Worm (Caenorhabditis elegans) whole organism, L1 larva: Measurements from ENCODE around the gene ZK686.2.

Experiments used
- C04F5.9 ChIP-seq: sonication (generic microtip); optimal IDR thresholded peaks from 2 replicates; lab custom pipeline; 2016; ENCODE audit warnings: missing genetic modification characterization, missing compliant biosample characterization
- C16A3.4 ChIP-seq: fragments of 150-350 bp; optimal IDR thresholded peaks from 2 replicates; lab custom pipeline; 2014; ENCODE audit warnings: missing biosample characterization, missing genetic modification characterization
- C34B4.2 ChIP-seq: sonication (generic microtip); optimal IDR thresholded peaks from 2 replicates; lab custom pipeline; 2017; ENCODE audit warnings: mild to moderate bottlenecking, missing genetic modification characterization, missing compliant biosample characterization
- aha-1 ChIP-seq: fragments of 150-350 bp; optimal IDR thresholded peaks from 2 replicates; lab custom pipeline; 2014; ENCODE audit warnings: missing biosample characterization, missing genetic modification characterization
- aly-2 ChIP-seq: fragments of 150-350 bp; optimal IDR thresholded peaks from 2 replicates; lab custom pipeline; 2014; ENCODE audit warnings: missing biosample characterization, missing genetic modification characterization
- blmp-1 ChIP-seq: fragments of 150-350 bp; optimal IDR thresholded peaks from 2 replicates; lab custom pipeline; 2014; ENCODE audit warnings: missing biosample characterization, missing genetic modification characterization
- dpl-1 ChIP-seq, 3 experiments: fragments of 150-350 bp in 2 of 3; sonication (generic microtip) in 1 of 3; optimal IDR thresholded peaks; 2 replicates each; lab custom pipeline; 2014 to 2017; ENCODE audit warnings: missing biosample characterization in 3 of 3, missing genetic modification characterization in 3 of 3, missing genetic modification reagents in 3 of 3
- egl-13 ChIP-seq: sonication (generic microtip); optimal IDR thresholded peaks from 2 replicates; lab custom pipeline; 2016; ENCODE audit warnings: missing genotype, missing genetic modification reagents, missing genetic modification characterization, missing compliant biosample characterization
- egl-27 ChIP-seq, 2 experiments: fragments of 150-350 bp in 1 of 2; sonication (generic microtip); optimal IDR thresholded peaks; 3 replicates each; lab custom pipeline; 2017 to 2018; ENCODE audit warnings: missing biosample characterization in 2 of 2, missing genetic modification characterization in 2 of 2, missing genetic modification reagents in 2 of 2
- fkh-8 ChIP-seq: sonication (generic microtip); optimal IDR thresholded peaks from 2 replicates; lab custom pipeline; 2016; ENCODE audit warnings: mild to moderate bottlenecking, missing genetic modification characterization, missing compliant biosample characterization
- lin-13 ChIP-seq: fragments of 150-350 bp; optimal IDR thresholded peaks from 2 replicates; lab custom pipeline; 2014; ENCODE audit warnings: missing biosample characterization, missing genetic modification reagents, missing genetic modification characterization
- lin-14 ChIP-seq: fragments of 200-800 bp; sonication (Bioruptor generic); optimal IDR thresholded peaks from 2 replicates; lab custom pipeline; 2018; ENCODE audit warnings: mild to moderate bottlenecking, missing genetic modification characterization, moderate library complexity, missing compliant biosample characterization
- lin-39 ChIP-seq: fragments of 150-350 bp; optimal IDR thresholded peaks from 2 replicates; lab custom pipeline; 2014; ENCODE audit warnings: missing biosample characterization, missing genetic modification reagents, missing genetic modification characterization
- lir-3 ChIP-seq: sonication (generic microtip); optimal IDR thresholded peaks from 2 replicates; lab custom pipeline; 2016; ENCODE audit warnings: mild to moderate bottlenecking, missing genetic modification characterization, moderate library complexity, missing compliant biosample characterization; ENCODE audit not compliant: poor library complexity
- lsy-2 ChIP-seq, 2 experiments: fragments of 150-350 bp; optimal IDR thresholded peaks; 2 replicates each; lab custom pipeline; 2014; ENCODE audit warnings: missing biosample characterization in 2 of 2, missing genetic modification characterization in 2 of 2
- mab-9 ChIP-seq: fragments of 200-800 bp; sonication (Bioruptor generic); IDR thresholded peaks from 2 replicates; pipeline ENCODE4 v1.3.6; 2022; ENCODE audit warnings: missing genetic modification reagents, missing genetic modification characterization, missing compliant biosample characterization
- nhr-11 ChIP-seq: fragments of 150-350 bp; optimal IDR thresholded peaks from 2 replicates; lab custom pipeline; 2014; ENCODE audit warnings: missing biosample characterization, missing genetic modification characterization
- nhr-12 ChIP-seq: sonication (generic microtip); optimal IDR thresholded peaks from 2 replicates; lab custom pipeline; 2017; ENCODE audit warnings: missing biosample characterization, missing genetic modification characterization
- nhr-20 ChIP-seq: sonication (generic microtip); optimal IDR thresholded peaks from 2 replicates; lab custom pipeline; 2016; ENCODE audit warnings: mild to moderate bottlenecking, missing genetic modification characterization, missing compliant biosample characterization
- nhr-71 ChIP-seq: sonication (generic microtip); optimal IDR thresholded peaks from 2 replicates; lab custom pipeline; 2016; ENCODE audit warnings: mild to moderate bottlenecking, missing genetic modification characterization, moderate library complexity, missing compliant biosample characterization
- nhr-85 ChIP-seq: sonication (generic microtip); peaks from one replicate; lab custom pipeline; 2016; ENCODE audit warnings: missing genetic modification characterization, inconsistent platforms, missing compliant biosample characterization
- nhr-90 ChIP-seq: sonication (generic microtip); optimal IDR thresholded peaks from 2 replicates; lab custom pipeline; 2016; ENCODE audit warnings: mild to moderate bottlenecking, missing genetic modification characterization, missing compliant biosample characterization; ENCODE audit not compliant: poor library complexity
- pag-3 ChIP-seq: sonication (generic microtip); optimal IDR thresholded peaks from 2 replicates; lab custom pipeline; 2017; ENCODE audit warnings: missing genetic modification characterization, mild to moderate bottlenecking, missing compliant biosample characterization, antibody characterized with exemption, borderline replicate concordance; ENCODE audit not compliant: insufficient read depth
- pqm-1 ChIP-seq: sonication (generic microtip); optimal IDR thresholded peaks from 3 replicates; lab custom pipeline; 2017; ENCODE audit warnings: missing biosample characterization, missing genetic modification characterization
- rnt-1 ChIP-seq: sonication (generic microtip); optimal IDR thresholded peaks from 2 replicates; lab custom pipeline; 2016; ENCODE audit warnings: mild to moderate bottlenecking, missing genetic modification characterization, moderate library complexity, missing compliant biosample characterization
- skn-1 ChIP-seq: fragments of 150-350 bp; optimal IDR thresholded peaks from 2 replicates; lab custom pipeline; 2014; ENCODE audit warnings: missing biosample characterization, missing genetic modification characterization
- snpc-4 ChIP-seq: fragments of 150-350 bp; optimal IDR thresholded peaks from 2 replicates; lab custom pipeline; 2014; ENCODE audit warnings: missing biosample characterization, missing genetic modification characterization
- snu-23 ChIP-seq: sonication (generic microtip); optimal IDR thresholded peaks from 2 replicates; lab custom pipeline; 2016; ENCODE audit warnings: missing genetic modification characterization, missing compliant biosample characterization
- sup-37 ChIP-seq: fragments of 200-800 bp; sonication (Bioruptor generic); optimal IDR thresholded peaks from 2 replicates; lab custom pipeline; 2018; ENCODE audit warnings: mild to moderate bottlenecking, missing genetic modification characterization, missing compliant biosample characterization
- tbx-2 ChIP-seq: sonication (generic microtip); optimal IDR thresholded peaks from 2 replicates; lab custom pipeline; 2016; ENCODE audit warnings: missing genetic modification characterization, missing compliant biosample characterization
- tlp-1 ChIP-seq: fragments of 150-350 bp; optimal IDR thresholded peaks from 2 replicates; lab custom pipeline; 2014; ENCODE audit warnings: missing biosample characterization, missing genetic modification characterization
- unc-98 ChIP-seq: fragments of 200-800 bp; sonication (Bioruptor generic); IDR thresholded peaks from 2 replicates; pipeline ENCODE4 v1.3.6; 2022; ENCODE audit warnings: missing genetic modification characterization, missing compliant biosample characterization
- vab-15 ChIP-seq: sonication (generic microtip); optimal IDR thresholded peaks from 2 replicates; lab custom pipeline; 2017; ENCODE audit warnings: missing genotype, mild to moderate bottlenecking, missing genetic modification characterization, missing compliant biosample characterization
- zag-1 ChIP-seq: fragments of 150-350 bp; optimal IDR thresholded peaks from 2 replicates; lab custom pipeline; 2014; ENCODE audit warnings: missing biosample characterization, missing genetic modification characterization
- ztf-11 ChIP-seq, 2 experiments: sonication (generic microtip); optimal IDR thresholded peaks; 2 replicates each; lab custom pipeline; 2016 to 2017; ENCODE audit warnings: missing genetic modification characterization in 2 of 2, missing biosample characterization in 1 of 2, missing compliant biosample characterization in 1 of 2
- ztf-4 ChIP-seq: fragments of 150-350 bp; optimal IDR thresholded peaks from 2 replicates; lab custom pipeline; 2014; ENCODE audit warnings: missing biosample characterization, missing genetic modification characterization

ZK686.2 gene

ce11 chrIII:7754348-7754747, 11.5 kb downstream of the ZK686.2 start, which contains the start of gene cdh-3:
TSS of gene cdh-3 (minus strand) at chrIII:7754448.
- no peak for TF ChIP-seq tbx-2 (tag; lab: Kevin White, UChicago)
- no peak for TF ChIP-seq skn-1 (tag; lab: Kevin White, UChicago)
- TF ChIP-seq nhr-71 (tag; lab: Kevin White, UChicago) = no peak
- TF ChIP-seq zag-1 = no peak
- no peak for TF ChIP-seq C16A3.4 (tag; lab: Kevin White, UChicago)
- TF ChIP-seq egl-27 (tag; optimal IDR thresholded peaks at IDR 0.05; lab: Kevin White, UChicago) = no peak
- no peak for TF ChIP-seq snpc-4 (tag; lab: Kevin White, UChicago)
- no peak for TF ChIP-seq tlp-1
- no peak for TF ChIP-seq fkh-8 (tag; lab: Kevin White, UChicago)
- TF ChIP-seq sup-37 = no peak
- TF ChIP-seq C04F5.9 (tag; lab: Kevin White, UChicago) = no peak
- TF ChIP-seq pqm-1 (tag; lab: Kevin White, UChicago) = no peak

ce11 chrIII:7743183-7743582, 22.7 kb downstream of the ZK686.2 start:
- TF ChIP-seq pqm-1 (tag; lab: Kevin White, UChicago) (no peak), lsy-2 (tag; optimal IDR thresholded peaks at IDR 0.05; lab: Kevin White, UChicago) (no peak), blmp-1 (no peak), lir-3 (tag; lab: Kevin White, UChicago) (no peak), C34B4.2 (tag; lab: Kevin White, UChicago) (no peak), C04F5.9 (tag; lab: Kevin White, UChicago) (no peak), nhr-12 (tag; lab: Kevin White, UChicago) (no peak), snu-23 (GFP tag; lab: Kevin White, UChicago) (no peak), lin-13 (GFP tag; lab: Kevin White, UChicago) (no peak), ztf-11 (tag; optimal IDR thresholded peaks at IDR 0.05; lab: Kevin White, UChicago) (no peak), egl-13 (tag; lab: Kevin White, UChicago) (no peak), lin-14 (GFP tag; lab: Kevin White, UChicago) (no peak), tlp-1 (no peak), mab-9 (no peak)

ce11 chrIII:7737646-7738258, 28.1 kb downstream of the ZK686.2 start:
- TF ChIP-seq nhr-11 (tag; lab: Kevin White, UChicago) = no peak
- TF ChIP-seq ztf-4 (tag; lab: Kevin White, UChicago) = peak; percentile 40
- peak; percentile 65 for TF ChIP-seq nhr-85 (tag; lab: Kevin White, UChicago)
- peak; percentile 40 for TF ChIP-seq aly-2 (tag; lab: Kevin White, UChicago)

ce11 chrIII:7736806-7737205, 29.0 kb downstream of the ZK686.2 start:
- TF ChIP-seq vab-15 = no peak
- no peak for TF ChIP-seq rnt-1 (tag; lab: Kevin White, UChicago)
- TF ChIP-seq lir-3 (tag; lab: Kevin White, UChicago) = no peak
- TF ChIP-seq nhr-11 (tag; lab: Kevin White, UChicago) = no peak
- no peak for TF ChIP-seq dpl-1 (GFP tag; optimal IDR thresholded peaks at IDR 0.05; lab: Kevin White, UChicago)
- TF ChIP-seq nhr-90 (tag; lab: Kevin White, UChicago) = no peak
- TF ChIP-seq pag-3 (tag; lab: Kevin White, UChicago) = no peak
- TF ChIP-seq blmp-1 = no peak
- TF ChIP-seq nhr-20 (tag; lab: Kevin White, UChicago) = no peak
- no peak for TF ChIP-seq fkh-8 (tag; lab: Kevin White, UChicago)
- no peak for TF ChIP-seq lin-13 (GFP tag; lab: Kevin White, UChicago)
- TF ChIP-seq sup-37 = no peak
- TF ChIP-seq unc-98 (GFP tag; lab: Robert Waterston, UW) = no peak
- no peak for TF ChIP-seq lin-39 (tag; lab: Kevin White, UChicago)
- TF ChIP-seq aha-1 = no peak
